Worm (Caenorhabditis elegans): ENCODE results near the gene F26G1.15.

Gene F26G1.15

ce11 chrII:4791272-4791671 is 1.2 kb downstream of the F26G1.15 start, which contains the start of gene F26G1.1:
TSS of gene F26G1.1 (plus strand) at chrII:4791618.
- peak; percentile 94 for TF ChIP-seq gmeb-1 (tag; optimal IDR thresholded peaks at IDR 0.05)
- TF ChIP-seq C34F6.9 (tag; optimal IDR thresholded peaks at IDR 0.05), result peak; percentile 55
- peak; percentile 26 for TF ChIP-seq crh-2 (tag; optimal IDR thresholded peaks at IDR 0.05)
- no peak for TF ChIP-seq mbf-1 (tag; optimal IDR thresholded peaks at IDR 0.05)
- TF ChIP-seq lin-13 (GFP tag; optimal IDR thresholded peaks at IDR 0.05), result peak; percentile 15
- TF ChIP-seq sma-9 (GFP tag; optimal IDR thresholded peaks at IDR 0.05), result peak; percentile 76
- TF ChIP-seq sma-9 (tag; optimal IDR thresholded peaks at IDR 0.05), result no peak
- peak; percentile 78 for TF ChIP-seq sma-3 (GFP tag; optimal IDR thresholded peaks at IDR 0.05)
- no peak for TF ChIP-seq fos-1 (tag; optimal IDR thresholded peaks at IDR 0.05)
- TF ChIP-seq skn-1 (tag; optimal IDR thresholded peaks at IDR 0.05), result no peak
- peak; percentile 60 to 76 for TF ChIP-seq lsy-2 (tag; optimal IDR thresholded peaks at IDR 0.05)
- TF ChIP-seq mab-5 (tag; optimal IDR thresholded peaks at IDR 0.05), result peak; percentile 51
- TF ChIP-seq lin-39 (tag; optimal IDR thresholded peaks at IDR 0.05), result no peak
- TF ChIP-seq F13H6.1 (tag; optimal IDR thresholded peaks at IDR 0.05), result peak; percentile 63

ce11 chrII:4793320-4793719 is 3.2 kb downstream of the F26G1.15 start:
- no peak for TF ChIP-seq alr-1 (tag; optimal IDR thresholded peaks at IDR 0.05)
- TF ChIP-seq nhr-21 (tag; optimal IDR thresholded peaks at IDR 0.05), result no peak
- TF ChIP-seq ztf-11 (tag; optimal IDR thresholded peaks at IDR 0.05), result no peak
- no peak for TF ChIP-seq unc-39 (tag; optimal IDR thresholded peaks at IDR 0.05)
- no peak for TF ChIP-seq nhr-11 (tag; optimal IDR thresholded peaks at IDR 0.05)
- TF ChIP-seq ztf-4 (tag; optimal IDR thresholded peaks at IDR 0.05), result no peak
- TF ChIP-seq zag-1 (tag; optimal IDR thresholded peaks at IDR 0.05), result no peak
- no peak for TF ChIP-seq F13H6.1 (tag; optimal IDR thresholded peaks at IDR 0.05)
- TF ChIP-seq Y55F3AM.14 (GFP tag; optimal IDR thresholded peaks at IDR 0.05), result no peak
- no peak for TF ChIP-seq fos-1 (tag; optimal IDR thresholded peaks at IDR 0.05)
- no peak for TF ChIP-seq lin-39 (tag; optimal IDR thresholded peaks at IDR 0.05)
- no peak for TF ChIP-seq nhr-10 (tag; optimal IDR thresholded peaks at IDR 0.05)
- TF ChIP-seq nhr-6 (tag; optimal IDR thresholded peaks at IDR 0.05), result no peak
- no peak for TF ChIP-seq nhr-77 (tag; optimal IDR thresholded peaks at IDR 0.05)

- TF ChIP-seq lsy-2 (tag; optimal IDR thresholded peaks at IDR 0.05) (no peak), crh-2 (tag; optimal IDR thresholded peaks at IDR 0.05) (no peak)
Measured at ce11 chrII:4795461-4795860, 5.4 kb downstream of the F26G1.15 start, which contains the start of gene C33F10.4. TSS of gene C33F10.4 (plus strand) at chrII:4795761.

- no peak for TF ChIP-seq F13H6.1 (tag; optimal IDR thresholded peaks at IDR 0.05)
- no peak for TF ChIP-seq ama-1 (optimal IDR thresholded peaks at IDR 0.05)
- no peak for TF ChIP-seq ztf-4 (tag; optimal IDR thresholded peaks at IDR 0.05)
- TF ChIP-seq unc-62 (GFP tag; optimal IDR thresholded peaks at IDR 0.05), result no peak
- TF ChIP-seq lin-11 (tag; optimal IDR thresholded peaks at IDR 0.05), result no peak
- TF ChIP-seq egl-27 (tag; optimal IDR thresholded peaks at IDR 0.05), result no peak
- TF ChIP-seq Y55F3AM.14 (GFP tag; optimal IDR thresholded peaks at IDR 0.05), result no peak
- TF ChIP-seq gmeb-1 (tag; optimal IDR thresholded peaks at IDR 0.05), result no peak
- TF ChIP-seq nhr-12 (tag; optimal IDR thresholded peaks at IDR 0.05), result no peak
- no peak for TF ChIP-seq mbf-1 (tag; optimal IDR thresholded peaks at IDR 0.05)
- TF ChIP-seq alr-1 (tag; optimal IDR thresholded peaks at IDR 0.05), result no peak
- TF ChIP-seq ztf-11 (tag; optimal IDR thresholded peaks at IDR 0.05), result no peak
- TF ChIP-seq nhr-11 (tag; optimal IDR thresholded peaks at IDR 0.05), result no peak
- no peak for TF ChIP-seq dmd-4 (tag; optimal IDR thresholded peaks at IDR 0.05)
- TF ChIP-seq nhr-21 (tag; optimal IDR thresholded peaks at IDR 0.05), result no peak
- TF ChIP-seq sma-3 (GFP tag; optimal IDR thresholded peaks at IDR 0.05), result no peak
- no peak for TF ChIP-seq unc-39 (tag; optimal IDR thresholded peaks at IDR 0.05)
Measured at ce11 chrII:4797071-4797470, 7.0 kb downstream of the F26G1.15 start, which contains the start of gene C33F10.14. TSS of gene C33F10.14 (plus strand) at chrII:4797371.

- TF ChIP-seq elt-1 (tag; optimal IDR thresholded peaks at IDR 0.05), result no peak
- TF ChIP-seq sma-3 (GFP tag; optimal IDR thresholded peaks at IDR 0.05), result no peak
- TF ChIP-seq nhr-12 (tag; optimal IDR thresholded peaks at IDR 0.05), result no peak
- no peak for TF ChIP-seq ZK546.5 (tag; optimal IDR thresholded peaks at IDR 0.05)
- TF ChIP-seq sem-4 (tag; optimal IDR thresholded peaks at IDR 0.05), result no peak
- TF ChIP-seq nhr-23 (tag; optimal IDR thresholded peaks at IDR 0.05), result no peak
- TF ChIP-seq unc-55 (GFP tag; optimal IDR thresholded peaks at IDR 0.05), result no peak
- TF ChIP-seq zag-1 (tag; optimal IDR thresholded peaks at IDR 0.05), result no peak
- no peak for TF ChIP-seq Y55F3AM.14 (GFP tag; optimal IDR thresholded peaks at IDR 0.05)
- no peak for TF ChIP-seq blmp-1 (tag; optimal IDR thresholded peaks at IDR 0.05; ENCODE audit: insufficient read depth)
Measured at ce11 chrII:4800524-4800923, 10.4 kb downstream of the F26G1.15 start.

Measured in whole organism, L2 larva.